Worm (Caenorhabditis elegans): ENCODE data around the gene R05A10.6.

The R05A10.6 gene

ce11 chrIV:14165476-14165875 is at the start of gene R05A10.6:
R05A10.6 (plus strand) TSS chrIV:14165776.
- TF ChIP-seq mxl-2 (GFP tag; conservative IDR thresholded peaks at IDR 0.05) (no peak), jun-1 (tag; optimal IDR thresholded peaks at IDR 0.05) (no peak), T26A8.4 (GFP tag; IDR thresholded peaks at IDR 0.05) (no peak), F10B5.3 (tag; optimal IDR thresholded peaks at IDR 0.05) (no peak), spr-3 (GFP tag; optimal IDR thresholded peaks at IDR 0.05) (no peak), lim-7 (GFP tag; IDR thresholded peaks at IDR 0.05) (no peak), madf-9 (GFP tag; conservative IDR thresholded peaks at IDR 0.05) (no peak), ztf-11 (tag; optimal IDR thresholded peaks at IDR 0.05) (no peak), Y105C5A.15 (GFP tag; IDR thresholded peaks at IDR 0.05) (no peak), lin-38 (GFP tag; IDR thresholded peaks at IDR 0.05) (no peak)

ce11 chrIV:14119327-14119726 is 46.2 kb upstream of the R05A10.6 start:
- no peak for TF ChIP-seq lin-1 (GFP tag; IDR thresholded peaks at IDR 0.05)
- no peak for TF ChIP-seq nhr-42 (GFP tag; IDR thresholded peaks at IDR 0.05)
- no peak for TF ChIP-seq lsy-2 (tag; optimal IDR thresholded peaks at IDR 0.05)
- TF ChIP-seq lir-3 (tag; optimal IDR thresholded peaks at IDR 0.05), result no peak
- no peak for TF ChIP-seq dpl-1 (GFP tag; optimal IDR thresholded peaks at IDR 0.05)
- no peak for TF ChIP-seq dve-1 (tag; optimal IDR thresholded peaks at IDR 0.05; ENCODE audit: insufficient read depth)
- TF ChIP-seq ceh-32 (tag; optimal IDR thresholded peaks at IDR 0.05; ENCODE audit: poor library complexity), result no peak
- TF ChIP-seq dmd-8 (GFP tag; IDR thresholded peaks at IDR 0.05), result no peak
- TF ChIP-seq daf-8 (GFP tag; IDR thresholded peaks at IDR 0.05), result no peak
- TF ChIP-seq unc-39 (tag; optimal IDR thresholded peaks at IDR 0.05), result no peak
- no peak for TF ChIP-seq ZK546.5 (tag; optimal IDR thresholded peaks at IDR 0.05)
- TF ChIP-seq daf-12 (tag; optimal IDR thresholded peaks at IDR 0.05), result no peak

- TF ChIP-seq ztf-11 (tag; optimal IDR thresholded peaks at IDR 0.05), result no peak
- no peak for TF ChIP-seq mxl-2 (GFP tag; conservative IDR thresholded peaks at IDR 0.05)
- no peak for TF ChIP-seq zag-1 (tag; optimal IDR thresholded peaks at IDR 0.05)
- no peak for TF ChIP-seq nhr-76 (tag; optimal IDR thresholded peaks at IDR 0.05)
- no peak for TF ChIP-seq lin-38 (GFP tag; IDR thresholded peaks at IDR 0.05)
- TF ChIP-seq F26F4.8 (GFP tag; conservative IDR thresholded peaks at IDR 0.05), result no peak
- no peak for TF ChIP-seq D1046.2 (GFP tag; IDR thresholded peaks at IDR 0.05)
Observed at ce11 chrIV:14123956-14124355, 41.6 kb upstream of the R05A10.6 start, which contains the start of gene nkcc-1. nkcc-1 (minus strand) TSS chrIV:14124056.

ce11 chrIV:14127805-14128610 is 37.6 kb upstream of the R05A10.6 start, which contains the start of gene H12I19.115:
H12I19.115 (minus strand) TSS chrIV:14127855.
- TF ChIP-seq egl-27 (tag; optimal IDR thresholded peaks at IDR 0.05) (no peak), daf-16 (GFP tag; optimal IDR thresholded peaks at IDR 0.05) (no peak), daf-16 (tag; optimal IDR thresholded peaks at IDR 0.05) (peak; percentile 53), pqm-1 (tag; optimal IDR thresholded peaks at IDR 0.05) (peak; percentile 60)

ce11 chrIV:14129091-14129490 is 36.5 kb upstream of the R05A10.6 start, which contains the start of gene srz-42:
srz-42 (plus strand) TSS chrIV:14129391.
- TF ChIP-seq ceh-32 (tag; optimal IDR thresholded peaks at IDR 0.05; ENCODE audit: poor library complexity) (no peak), daf-16 (GFP tag; optimal IDR thresholded peaks at IDR 0.05) (no peak), daf-16 (tag; optimal IDR thresholded peaks at IDR 0.05) (no peak), dmd-8 (GFP tag; IDR thresholded peaks at IDR 0.05) (no peak), Y48G9A.11 (GFP tag; IDR thresholded peaks at IDR 0.05) (no peak), Y75B8A.6 (GFP tag; IDR thresholded peaks at IDR 0.05) (no peak), mep-1 (tag; optimal IDR thresholded peaks at IDR 0.05) (no peak), lin-39 (tag; optimal IDR thresholded peaks at IDR 0.05) (no peak), tag-97 (GFP tag; IDR thresholded peaks at IDR 0.05) (no peak), lir-3 (tag; optimal IDR thresholded peaks at IDR 0.05) (no peak), hlh-30 (tag; optimal IDR thresholded peaks at IDR 0.05; ENCODE audit: insufficient read depth) (no peak), ztf-7 (tag; optimal IDR thresholded peaks at IDR 0.05) (no peak), lin-13 (GFP tag; optimal IDR thresholded peaks at IDR 0.05) (no peak), madf-5 (GFP tag; IDR thresholded peaks at IDR 0.05) (no peak), lin-38 (GFP tag; IDR thresholded peaks at IDR 0.05) (no peak), sdz-12 (GFP tag; optimal IDR thresholded peaks at IDR 0.05) (no peak), hmg-1.1 (GFP tag; IDR thresholded peaks at IDR 0.05) (no peak), dmd-9 (GFP tag; IDR thresholded peaks at IDR 0.05) (no peak), arid-1 (GFP tag; conservative IDR thresholded peaks at IDR 0.05) (no peak), aly-2 (tag; optimal IDR thresholded peaks at IDR 0.05) (no peak)
